Fruit fly (Drosophila melanogaster): ENCODE results near the gene Vps2.

DNA sequence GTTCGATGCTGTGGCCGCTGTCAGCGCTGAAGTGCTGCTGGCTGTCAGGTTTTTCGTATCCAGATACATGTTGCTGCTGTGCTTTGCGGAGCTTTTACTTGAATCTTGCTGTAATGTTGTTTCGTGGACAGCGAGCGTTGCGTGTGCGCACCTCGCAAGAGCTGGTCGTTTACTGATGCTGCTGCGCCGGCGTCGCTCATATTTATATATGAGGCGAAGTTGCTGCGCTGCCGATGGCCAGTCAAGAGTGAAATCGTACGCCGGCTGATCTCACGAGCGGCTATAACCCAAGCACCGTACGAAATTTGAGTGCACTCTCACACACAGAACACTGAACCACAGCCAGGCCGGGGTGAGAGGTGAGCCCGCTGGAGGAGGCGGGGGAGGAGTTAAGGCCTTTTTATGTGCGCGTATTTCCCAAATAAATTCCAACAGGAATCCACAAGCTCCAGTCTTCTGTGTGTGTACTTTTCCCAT, 35.3 kb upstream of the Vps2 start:
- TF ChIP-seq CG8478 (optimal IDR thresholded peaks at IDR 0.05) (no peak), usp (GFP tag; optimal IDR thresholded peaks at IDR 0.05) (no peak), Dll (optimal IDR thresholded peaks at IDR 0.05) (peak; percentile 17), psq (optimal IDR thresholded peaks at IDR 0.05) (no peak), pan (optimal IDR thresholded peaks at IDR 0.05) (no peak)
